Fruit fly (Drosophila melanogaster) whole organism, embryonic: ENCODE results near the gene BTBD9.

Experiments
- BEAF-32 ChIP-seq: fragments of 200-800 bp; sonication (Bioruptor generic); optimal IDR thresholded peaks from 3 replicates; lab custom pipeline; 2017; ENCODE audit warnings: missing biosample characterization, missing genetic modification characterization, mild to moderate bottlenecking, moderate library complexity, missing genetic modification reagents
- CG11723 ChIP-seq: fragments of 200-800 bp; sonication (Bioruptor generic); optimal IDR thresholded peaks from 2 replicates; lab custom pipeline; 2017; ENCODE audit warnings: missing biosample characterization, mild to moderate bottlenecking, missing genetic modification characterization
- CG12104 ChIP-seq: fragments of 200-800 bp; sonication (Bioruptor generic); optimal IDR thresholded peaks from 3 replicates; lab custom pipeline; 2016; ENCODE audit warnings: missing biosample characterization, missing genetic modification characterization
- CG14860 ChIP-seq: fragments of 200-800 bp; sonication (Bioruptor generic); IDR thresholded peaks from 3 replicates; pipeline ENCODE4 v1.3.6; 2022; ENCODE audit warnings: missing biosample characterization, missing genetic modification characterization; ENCODE audit not compliant: partially characterized antibody
- CG16779 ChIP-seq: fragments of 200-800 bp; sonication (Bioruptor generic); IDR thresholded peaks from 2 replicates; pipeline ENCODE4 v1.3.6; 2022; ENCODE audit warnings: missing biosample characterization, missing genetic modification characterization
- CG17359 ChIP-seq: fragments of 200-800 bp; sonication (Bioruptor generic); optimal IDR thresholded peaks from 3 replicates; lab custom pipeline; 2018; ENCODE audit warnings: missing biosample characterization, mild to moderate bottlenecking, missing genetic modification characterization, moderate library complexity
- CG1832 ChIP-seq: fragments of 200-800 bp; sonication (Bioruptor generic); optimal IDR thresholded peaks from 2 replicates; lab custom pipeline; 2017; ENCODE audit warnings: missing biosample characterization, mild to moderate bottlenecking, missing genetic modification characterization, inconsistent platforms
- CG18476 ChIP-seq: fragments of 200-800 bp; sonication (Bioruptor generic); optimal IDR thresholded peaks from 2 replicates; lab custom pipeline; 2016; ENCODE audit warnings: missing biosample characterization, mild to moderate bottlenecking, missing genetic modification characterization
- CG18764 ChIP-seq: fragments of 200-800 bp; sonication (Bioruptor generic); optimal IDR thresholded peaks from 3 replicates; lab custom pipeline; 2016; ENCODE audit warnings: missing biosample characterization, missing genetic modification characterization
- CG2889 ChIP-seq: fragments of 200-800 bp; sonication (Bioruptor generic); IDR thresholded peaks from 3 replicates; pipeline ENCODE4 v1.3.6; 2022; ENCODE audit warnings: missing biosample characterization, missing genetic modification characterization
- CG3163 ChIP-seq: fragments of 200-800 bp; sonication (Bioruptor generic); optimal IDR thresholded peaks from 3 replicates; lab custom pipeline; 2016; ENCODE audit warnings: missing biosample characterization, missing genetic modification characterization
- CG43689 ChIP-seq: fragments of 200-800 bp; sonication (Bioruptor generic); IDR thresholded peaks from 2 replicates; pipeline ENCODE4 v1.3.6; 2022; ENCODE audit warnings: missing biosample characterization, missing genetic modification characterization
- CG5180 ChIP-seq: fragments of 200-800 bp; sonication (Bioruptor generic); optimal IDR thresholded peaks from 3 replicates; lab custom pipeline; 2017; ENCODE audit warnings: missing biosample characterization, missing genetic modification characterization, mild to moderate bottlenecking, moderate library complexity, missing genetic modification reagents
- CG6654 ChIP-seq: fragments of 200-800 bp; sonication (Bioruptor generic); optimal IDR thresholded peaks from 2 replicates; lab custom pipeline; 2017; ENCODE audit warnings: missing biosample characterization, mild to moderate bottlenecking, missing genetic modification characterization
- CG6854 ChIP-seq: fragments of 200-800 bp; sonication (Bioruptor generic); optimal IDR thresholded peaks from 3 replicates; lab custom pipeline; 2017; ENCODE audit warnings: missing biosample characterization, mild to moderate bottlenecking, missing genetic modification characterization
- CG7357 ChIP-seq: fragments of 200-800 bp; sonication (Bioruptor generic); IDR thresholded peaks from 3 replicates; pipeline ENCODE4 v1.3.6; 2022; ENCODE audit warnings: missing biosample characterization, missing genetic modification characterization
- CG8765 ChIP-seq: fragments of 200-800 bp; sonication (Bioruptor generic); IDR thresholded peaks from 2 replicates; pipeline ENCODE4 v1.3.6; 2022; ENCODE audit warnings: missing biosample characterization, missing genetic modification characterization
- CG8944 ChIP-seq: fragments of 200-800 bp; sonication (Bioruptor generic); optimal IDR thresholded peaks from 3 replicates; lab custom pipeline; 2016; ENCODE audit warnings: missing biosample characterization, missing genetic modification characterization
- CG9609 ChIP-seq: fragments of 200-800 bp; sonication (Bioruptor generic); optimal IDR thresholded peaks from 3 replicates; lab custom pipeline; 2016; ENCODE audit warnings: missing biosample characterization, missing genetic modification characterization
- CG9727 ChIP-seq: fragments of 200-800 bp; sonication (Bioruptor generic); optimal IDR thresholded peaks from 3 replicates; lab custom pipeline; 2017; ENCODE audit warnings: missing biosample characterization, mild to moderate bottlenecking, missing genetic modification characterization
- CHES-1-like ChIP-seq: fragments of 200-800 bp; sonication (Bioruptor generic); optimal IDR thresholded peaks from 2 replicates; lab custom pipeline; 2016; ENCODE audit warnings: missing biosample characterization, missing genetic modification characterization
- CoRest ChIP-seq: fragments of 200-800 bp; sonication (Bioruptor generic); optimal IDR thresholded peaks from 3 replicates; lab custom pipeline; 2018; ENCODE audit warnings: missing biosample characterization, mild to moderate bottlenecking, missing genetic modification characterization, moderate library complexity
- Eip74EF ChIP-seq, 2 experiments: fragments of 200-800 bp in 1 of 2; fragments of >200 bp in 1 of 2; sonication (Bioruptor generic) in 1 of 2; optimal IDR thresholded peaks; 2 replicates each; lab custom pipeline; 2017 to 2019; ENCODE audit warnings: missing biosample characterization in 2 of 2, missing genetic modification characterization in 2 of 2, mild to moderate bottlenecking in 1 of 2, moderate library complexity in 1 of 2
- Ets65A ChIP-seq: fragments of 200-800 bp; sonication (Bioruptor generic); peaks from one replicate; lab custom pipeline; 2016; ENCODE audit warnings: missing biosample characterization, missing genetic modification characterization
- HmgZ ChIP-seq: fragments of 200-800 bp; sonication (Bioruptor generic); optimal IDR thresholded peaks from 2 replicates; lab custom pipeline; 2018; ENCODE audit warnings: missing biosample characterization, mild to moderate bottlenecking, missing genetic modification characterization
- Nf-YA ChIP-seq: fragments of 200-800 bp; sonication (Bioruptor generic); IDR thresholded peaks from 2 replicates; pipeline ENCODE4 v1.3.6; 2022; ENCODE audit warnings: missing biosample characterization, missing genetic modification characterization
- Opbp ChIP-seq: fragments of 200-800 bp; sonication (Bioruptor generic); IDR thresholded peaks from 3 replicates; pipeline ENCODE4 v1.3.6; 2022; ENCODE audit warnings: missing biosample characterization, missing genetic modification characterization; ENCODE audit not compliant: partially characterized antibody
- Poxn ChIP-seq: fragments of 200-800 bp; sonication (Bioruptor generic); IDR thresholded peaks from 2 replicates; pipeline ENCODE4 v1.3.6; 2022; ENCODE audit warnings: missing biosample characterization, missing genetic modification characterization
- Ravus ChIP-seq: fragments of 200-800 bp; sonication (Bioruptor generic); IDR thresholded peaks from 2 replicates; pipeline ENCODE4 v1.3.6; 2022; ENCODE audit warnings: missing biosample characterization, missing genetic modification characterization
- Taf1 ChIP-seq: fragments of 200-800 bp; sonication (Bioruptor generic); IDR thresholded peaks from 2 replicates; pipeline ENCODE4 v1.3.6; 2022; ENCODE audit warnings: missing biosample characterization, missing genetic modification characterization
- Vsx1 ChIP-seq: fragments of 200-800 bp; sonication (Bioruptor generic); optimal IDR thresholded peaks from 2 replicates; lab custom pipeline; 2017; ENCODE audit warnings: missing biosample characterization, mild to moderate bottlenecking, missing genetic modification characterization, missing genetic modification reagents
- ash1 ChIP-seq: fragments of 200-800 bp; sonication (Bioruptor generic); optimal IDR thresholded peaks from 2 replicates; lab custom pipeline; 2018; ENCODE audit warnings: missing biosample characterization, mild to moderate bottlenecking, missing genetic modification characterization
- cas ChIP-seq: fragments of 200-800 bp; sonication (Bioruptor generic); IDR thresholded peaks from 2 replicates; pipeline ENCODE4 v1.3.6; 2022; ENCODE audit warnings: missing biosample characterization, missing genetic modification characterization
- cato ChIP-seq: fragments of 200-800 bp; sonication (Bioruptor generic); optimal IDR thresholded peaks from 2 replicates; lab custom pipeline; 2016; ENCODE audit warnings: missing biosample characterization, missing genetic modification characterization, borderline replicate concordance
- emc ChIP-seq: fragments of 200-800 bp; sonication (Bioruptor generic); optimal IDR thresholded peaks from 2 replicates; lab custom pipeline; 2016; ENCODE audit warnings: missing biosample characterization, missing genetic modification characterization
- exex ChIP-seq: fragments of 200-800 bp; sonication (Bioruptor generic); optimal IDR thresholded peaks from 4 replicates; lab custom pipeline; 2018; ENCODE audit warnings: missing biosample characterization, mild to moderate bottlenecking, missing genetic modification characterization, moderate library complexity
- grn ChIP-seq: fragments of 200-800 bp; sonication (Bioruptor generic); optimal IDR thresholded peaks from 3 replicates; lab custom pipeline; 2017; ENCODE audit warnings: missing biosample characterization, missing genetic modification characterization
- hth ChIP-seq: fragments of >200 bp; optimal IDR thresholded peaks from 2 replicates; lab custom pipeline; 2017; ENCODE audit warnings: inconsistent platforms
- jumu ChIP-seq: fragments of 200-800 bp; sonication (Bioruptor generic); optimal IDR thresholded peaks from 3 replicates; lab custom pipeline; 2016; ENCODE audit warnings: missing biosample characterization, missing genetic modification characterization
- mirr ChIP-seq: fragments of 200-800 bp; sonication (Bioruptor generic); optimal IDR thresholded peaks from 3 replicates; lab custom pipeline; 2018; ENCODE audit warnings: missing biosample characterization, mild to moderate bottlenecking, missing genetic modification characterization
- pnt ChIP-seq: fragments of 200-800 bp; sonication (Bioruptor generic); optimal IDR thresholded peaks from 3 replicates; lab custom pipeline; 2016; ENCODE audit warnings: missing biosample characterization, missing genetic modification characterization
- rib ChIP-seq: fragments of 200-800 bp; sonication (Bioruptor generic); IDR thresholded peaks from 2 replicates; pipeline ENCODE4 v1.3.6; 2022; ENCODE audit warnings: missing biosample characterization, missing genetic modification characterization
- so ChIP-seq: fragments of 200-800 bp; sonication (Bioruptor generic); IDR thresholded peaks from 3 replicates; pipeline ENCODE4 v1.3.6; 2022; ENCODE audit warnings: missing biosample characterization, missing genetic modification characterization
- tio ChIP-seq: fragments of 200-800 bp; sonication (Bioruptor generic); optimal IDR thresholded peaks from 2 replicates; lab custom pipeline; 2017; ENCODE audit warnings: missing biosample characterization, missing genetic modification characterization, inconsistent platforms
- zen ChIP-seq: fragments of 200-800 bp; sonication (Bioruptor generic); optimal IDR thresholded peaks from 3 replicates; lab custom pipeline; 2018; ENCODE audit warnings: missing biosample characterization, mild to moderate bottlenecking, missing genetic modification characterization, moderate library complexity
- zen2 ChIP-seq: fragments of 200-800 bp; sonication (Bioruptor generic); IDR thresholded peaks from 3 replicates; pipeline ENCODE4 v1.3.6; 2022; ENCODE audit warnings: missing biosample characterization, missing genetic modification characterization; ENCODE audit not compliant: partially characterized antibody
- zfh2 ChIP-seq: fragments of 200-800 bp; sonication (Bioruptor generic); optimal IDR thresholded peaks from 2 replicates; lab custom pipeline; 2016; ENCODE audit warnings: missing biosample characterization, missing genetic modification characterization

BTBD9 gene

DNA sequence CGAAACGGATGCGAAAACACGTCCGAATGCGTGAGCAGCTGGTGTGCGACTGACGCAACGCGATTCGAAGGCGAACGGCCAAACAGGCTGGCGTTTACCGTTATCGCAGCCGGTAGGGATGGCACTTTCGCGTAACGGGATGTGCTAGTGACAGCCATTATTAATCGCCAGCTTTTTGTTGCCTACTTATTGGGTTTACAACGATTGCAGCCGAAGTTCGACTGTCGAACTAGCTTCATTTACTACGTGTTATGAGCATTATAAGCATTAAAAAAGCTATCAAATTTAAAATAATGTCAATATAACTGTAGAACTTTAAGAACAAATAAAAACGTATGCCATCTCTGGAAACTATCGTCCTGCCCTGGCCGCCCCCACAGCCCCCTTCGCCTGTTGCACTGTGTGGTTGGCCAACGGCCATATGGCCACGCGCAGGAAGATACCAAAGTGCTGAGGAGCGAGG, 10.7 kb upstream of the BTBD9 start, which contains the start of gene Rph (continued):
- TF ChIP-seq BEAF-32 (GFP tag; lab: Kevin White, UChicago) (peak; percentile 64), CG14860 (GFP tag; lab: Robert Waterston, UW) (no peak), CG7357 (GFP tag; lab: Robert Waterston, UW) (no peak), emc (no peak), CG9727 (peak; percentile 1), HmgZ (tag; lab: Kevin White, UChicago) (no peak), zen (tag; lab: Kevin White, UChicago) (no peak), CG11723 (GFP tag; lab: Kevin White, UChicago) (no peak), CG16779 (GFP tag; lab: Robert Waterston, UW) (no peak), cato (GFP tag; lab: Kevin White, UChicago) (no peak), CG8944 (GFP tag; lab: Kevin White, UChicago) (no peak), CG18476 (GFP tag; lab: Kevin White, UChicago) (no peak), CG12104 (GFP tag; lab: Kevin White, UChicago) (no peak), cas (GFP tag; lab: Robert Waterston, UW) (no peak), rib (GFP tag; lab: Robert Waterston, UW) (no peak), CG6854 (GFP tag; lab: Kevin White, UChicago) (no peak), Ravus (GFP tag; lab: Robert Waterston, UW) (no peak), CG18764 (GFP tag; lab: Kevin White, UChicago) (no peak), jumu (no peak), CG1832 (no peak), hth (no peak), zen2 (GFP tag; lab: Robert Waterston, UW) (no peak), zfh2 (GFP tag; lab: Kevin White, UChicago) (peak; percentile 27), Taf1 (GFP tag; lab: Robert Waterston, UW) (no peak), CG8765 (GFP tag; lab: Robert Waterston, UW) (no peak), Opbp (GFP tag; lab: Robert Waterston, UW) (no peak), Poxn (no peak), Eip74EF (GFP tag; optimal IDR thresholded peaks at IDR 0.05; lab: Kevin White, UChicago) (no peak), pnt (no peak)
- TF ChIP-seq, all 482 proteins: peak for 79

DNA sequence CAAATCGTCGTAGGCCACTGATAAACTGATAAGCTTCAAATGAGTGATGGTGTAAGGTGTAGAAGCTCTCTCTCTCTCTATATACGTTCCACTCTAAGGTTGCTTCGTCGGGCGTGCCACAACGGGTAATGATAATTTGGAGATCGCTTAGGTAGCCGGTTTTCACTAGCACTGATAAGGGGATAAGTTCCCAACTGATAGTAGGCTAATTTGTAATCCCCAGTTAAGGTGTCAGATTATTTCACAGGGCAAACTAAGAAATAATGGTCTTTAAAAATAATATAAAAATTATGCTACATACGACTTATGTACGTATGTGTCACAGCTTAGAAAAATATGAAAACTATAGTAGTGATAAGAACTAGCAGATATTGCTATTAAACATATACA, 5.8 kb upstream of the BTBD9 start:
- TF ChIP-seq rib (GFP tag; lab: Robert Waterston, UW) (no peak), CG6654 (GFP tag; lab: Kevin White, UChicago) (no peak), tio (no peak), CG5180 (GFP tag; lab: Kevin White, UChicago) (peak; percentile 29), CG3163 (GFP tag; lab: Kevin White, UChicago) (no peak), Ets65A (GFP tag; lab: Kevin White, UChicago) (no peak), CG9609 (GFP tag; lab: Kevin White, UChicago) (no peak), CG43689 (GFP tag; lab: Robert Waterston, UW) (no peak), Nf-YA (GFP tag; lab: Robert Waterston, UW) (no peak), Vsx1 (peak; percentile 80), CHES-1-like (no peak), exex (tag; lab: Kevin White, UChicago) (peak; percentile 71), mirr (GFP tag; lab: Kevin White, UChicago) (peak; percentile 33), CG2889 (GFP tag; lab: Robert Waterston, UW) (no peak), CG17359 (tag; lab: Kevin White, UChicago) (no peak), ash1 (GFP tag; lab: Kevin White, UChicago) (no peak), so (GFP tag; lab: Robert Waterston, UW) (no peak), CoRest (tag; lab: Kevin White, UChicago) (no peak), grn (GFP tag; lab: Kevin White, UChicago) (peak; percentile 32)
